Worm (Caenorhabditis elegans) whole organism, L1 larva: ENCODE data around the gene lrch-1.

Experiments
- C04F5.9 ChIP-seq: sonication (generic microtip); optimal IDR thresholded peaks from 2 replicates; lab custom pipeline; 2016; ENCODE audit warnings: missing genetic modification characterization, missing compliant biosample characterization
- F16B12.6 ChIP-seq: fragments of 150-350 bp; optimal IDR thresholded peaks from 2 replicates; lab custom pipeline; 2014; ENCODE audit warnings: missing biosample characterization, missing genetic modification characterization
- aha-1 ChIP-seq: fragments of 150-350 bp; optimal IDR thresholded peaks from 2 replicates; lab custom pipeline; 2014; ENCODE audit warnings: missing biosample characterization, missing genetic modification characterization
- blmp-1 ChIP-seq: fragments of 150-350 bp; optimal IDR thresholded peaks from 2 replicates; lab custom pipeline; 2014; ENCODE audit warnings: missing biosample characterization, missing genetic modification characterization
- ceh-82 ChIP-seq, 3 experiments: fragments of 150-350 bp in 1 of 3; sonication (generic microtip) in 2 of 3; optimal IDR thresholded peaks; 2 replicates each; lab custom pipeline; 2014 to 2017; ENCODE audit warnings: missing biosample characterization in 3 of 3, missing genetic modification characterization in 3 of 3
- dsc-1 ChIP-seq: sonication (generic microtip); optimal IDR thresholded peaks from 2 replicates; lab custom pipeline; 2016; ENCODE audit warnings: mild to moderate bottlenecking, missing genetic modification characterization, missing compliant biosample characterization
- efl-1 ChIP-seq, 4 experiments: fragments of 150-350 bp; optimal IDR thresholded peaks in 3 of 4; peaks in 1 of 4; 1 replicate in 1 of 4; 2 replicates in 3 of 4; lab custom pipeline; 2014; ENCODE audit warnings: missing biosample characterization in 2 of 4, missing genetic modification characterization in 2 of 4, missing genetic modification reagents in 2 of 4
- egl-13 ChIP-seq: sonication (generic microtip); optimal IDR thresholded peaks from 2 replicates; lab custom pipeline; 2016; ENCODE audit warnings: missing genotype, missing genetic modification reagents, missing genetic modification characterization, missing compliant biosample characterization
- elt-2 ChIP-seq: sonication (generic microtip); optimal IDR thresholded peaks from 2 replicates; lab custom pipeline; 2016; ENCODE audit warnings: missing genetic modification characterization, mild to moderate bottlenecking, inconsistent platforms, missing compliant biosample characterization, missing genetic modification reagents
- elt-3 ChIP-seq, 6 experiments: fragments of 150-350 bp in 1 of 6; sonication (generic microtip); optimal IDR thresholded peaks; 2 replicates each; lab custom pipeline; 2017 to 2018; ENCODE audit warnings: missing biosample characterization in 6 of 6, missing genetic modification characterization in 6 of 6, inconsistent platforms in 1 of 6
- fkh-10 ChIP-seq: sonication (generic microtip); optimal IDR thresholded peaks from 2 replicates; lab custom pipeline; 2017; ENCODE audit warnings: missing biosample characterization, missing genetic modification reagents, missing genetic modification characterization
- grh-1 ChIP-seq: fragments of 200-800 bp; sonication (Bioruptor generic); IDR thresholded peaks from 2 replicates; pipeline ENCODE4 v1.3.6; 2022; ENCODE audit warnings: missing genetic modification reagents, missing genetic modification characterization, missing compliant biosample characterization
- hlh-4 ChIP-seq: sonication (generic microtip); optimal IDR thresholded peaks from 2 replicates; lab custom pipeline; 2016; ENCODE audit warnings: mild to moderate bottlenecking, missing genetic modification characterization, missing compliant biosample characterization
- irx-1 ChIP-seq: sonication (generic microtip); optimal IDR thresholded peaks from 2 replicates; lab custom pipeline; 2016; ENCODE audit warnings: missing genetic modification characterization, missing compliant biosample characterization
- isw-1 ChIP-seq: fragments of 200-800 bp; sonication (Bioruptor generic); IDR thresholded peaks from 2 replicates; pipeline ENCODE4 v1.3.6; 2022; ENCODE audit warnings: missing genetic modification characterization, missing compliant biosample characterization
- lin-14 ChIP-seq: fragments of 200-800 bp; sonication (Bioruptor generic); optimal IDR thresholded peaks from 2 replicates; lab custom pipeline; 2018; ENCODE audit warnings: mild to moderate bottlenecking, missing genetic modification characterization, moderate library complexity, missing compliant biosample characterization
- lin-35 ChIP-seq, 2 experiments: fragments of 150-350 bp; optimal IDR thresholded peaks; 2 replicates each; lab custom pipeline; 2014; ENCODE audit warnings: missing biosample characterization in 2 of 2, missing genetic modification characterization in 2 of 2, missing genetic modification reagents in 2 of 2
- lsy-2 ChIP-seq, 2 experiments: fragments of 150-350 bp; optimal IDR thresholded peaks; 2 replicates each; lab custom pipeline; 2014; ENCODE audit warnings: missing biosample characterization in 2 of 2, missing genetic modification characterization in 2 of 2
- mab-9 ChIP-seq: fragments of 200-800 bp; sonication (Bioruptor generic); IDR thresholded peaks from 2 replicates; pipeline ENCODE4 v1.3.6; 2022; ENCODE audit warnings: missing genetic modification reagents, missing genetic modification characterization, missing compliant biosample characterization
- mdl-1 ChIP-seq, 2 experiments: fragments of 150-350 bp; optimal IDR thresholded peaks; 2 replicates each; lab custom pipeline; 2014 to 2017; ENCODE audit warnings: missing biosample characterization in 2 of 2, missing genetic modification characterization in 2 of 2, inconsistent platforms in 1 of 2
- mef-2 ChIP-seq: fragments of 150-350 bp; optimal IDR thresholded peaks from 2 replicates; lab custom pipeline; 2014; ENCODE audit warnings: missing biosample characterization, missing genetic modification characterization
- mep-1 ChIP-seq: fragments of 150-350 bp; optimal IDR thresholded peaks from 2 replicates; lab custom pipeline; 2014; ENCODE audit warnings: missing biosample characterization, missing genetic modification characterization
- nhr-19 ChIP-seq: fragments of 200-800 bp; sonication (Bioruptor generic); conservative IDR thresholded peaks from 2 replicates; pipeline ENCODE4 v1.3.6; 2022; ENCODE audit warnings: missing genetic modification characterization, missing compliant biosample characterization
- nhr-20 ChIP-seq: sonication (generic microtip); optimal IDR thresholded peaks from 2 replicates; lab custom pipeline; 2016; ENCODE audit warnings: mild to moderate bottlenecking, missing genetic modification characterization, missing compliant biosample characterization
- nhr-28 ChIP-seq: fragments of 150-350 bp; optimal IDR thresholded peaks from 2 replicates; lab custom pipeline; 2014; ENCODE audit warnings: missing biosample characterization, missing genetic modification characterization
- nhr-47 ChIP-seq: sonication (generic microtip); optimal IDR thresholded peaks from 2 replicates; lab custom pipeline; 2016; ENCODE audit warnings: mild to moderate bottlenecking, missing genetic modification characterization, moderate library complexity, missing compliant biosample characterization
- nhr-71 ChIP-seq: sonication (generic microtip); optimal IDR thresholded peaks from 2 replicates; lab custom pipeline; 2016; ENCODE audit warnings: mild to moderate bottlenecking, missing genetic modification characterization, moderate library complexity, missing compliant biosample characterization
- nhr-76 ChIP-seq: sonication (generic microtip); optimal IDR thresholded peaks from 2 replicates; lab custom pipeline; 2017; ENCODE audit warnings: missing biosample characterization, missing genetic modification characterization
- nhr-77 ChIP-seq: fragments of 150-350 bp; optimal IDR thresholded peaks from 2 replicates; lab custom pipeline; 2014; ENCODE audit warnings: missing biosample characterization, missing genetic modification characterization
- nhr-84 ChIP-seq: sonication (generic microtip); optimal IDR thresholded peaks from 2 replicates; lab custom pipeline; 2017; ENCODE audit warnings: missing biosample characterization, missing genetic modification characterization
- nhr-85 ChIP-seq: sonication (generic microtip); peaks from one replicate; lab custom pipeline; 2016; ENCODE audit warnings: missing genetic modification characterization, inconsistent platforms, missing compliant biosample characterization
- pax-3 ChIP-seq: fragments of 200-800 bp; sonication (Bioruptor generic); optimal IDR thresholded peaks from 2 replicates; lab custom pipeline; 2018; ENCODE audit warnings: mild to moderate bottlenecking, missing genetic modification characterization, moderate library complexity, missing compliant biosample characterization
- rnt-1 ChIP-seq: sonication (generic microtip); optimal IDR thresholded peaks from 2 replicates; lab custom pipeline; 2016; ENCODE audit warnings: mild to moderate bottlenecking, missing genetic modification characterization, moderate library complexity, missing compliant biosample characterization
- skn-1 ChIP-seq: fragments of 150-350 bp; optimal IDR thresholded peaks from 2 replicates; lab custom pipeline; 2014; ENCODE audit warnings: missing biosample characterization, missing genetic modification characterization
- snpc-4 ChIP-seq: fragments of 150-350 bp; optimal IDR thresholded peaks from 2 replicates; lab custom pipeline; 2014; ENCODE audit warnings: missing biosample characterization, missing genetic modification characterization
- snu-23 ChIP-seq: sonication (generic microtip); optimal IDR thresholded peaks from 2 replicates; lab custom pipeline; 2016; ENCODE audit warnings: missing genetic modification characterization, missing compliant biosample characterization
- sptf-1 ChIP-seq: fragments of 150-350 bp; optimal IDR thresholded peaks from 2 replicates; lab custom pipeline; 2014; ENCODE audit warnings: missing biosample characterization, missing genetic modification characterization
- swsn-7 ChIP-seq: sonication (generic microtip); optimal IDR thresholded peaks from 2 replicates; lab custom pipeline; 2016; ENCODE audit warnings: missing genetic modification characterization, missing compliant biosample characterization
- tbx-2 ChIP-seq: sonication (generic microtip); optimal IDR thresholded peaks from 2 replicates; lab custom pipeline; 2016; ENCODE audit warnings: missing genetic modification characterization, missing compliant biosample characterization
- tlp-1 ChIP-seq: fragments of 150-350 bp; optimal IDR thresholded peaks from 2 replicates; lab custom pipeline; 2014; ENCODE audit warnings: missing biosample characterization, missing genetic modification characterization
- unc-130 ChIP-seq: fragments of 150-350 bp; optimal IDR thresholded peaks from 2 replicates; lab custom pipeline; 2017; ENCODE audit warnings: missing biosample characterization, missing genetic modification characterization, inconsistent platforms
- unc-30 ChIP-seq: sonication (generic microtip); optimal IDR thresholded peaks from 2 replicates; lab custom pipeline; 2017; ENCODE audit warnings: missing biosample characterization, missing genetic modification characterization
- vab-15 ChIP-seq: sonication (generic microtip); optimal IDR thresholded peaks from 2 replicates; lab custom pipeline; 2017; ENCODE audit warnings: missing genotype, mild to moderate bottlenecking, missing genetic modification characterization, missing compliant biosample characterization
- xbp-1 ChIP-seq: sonication (generic microtip); optimal IDR thresholded peaks from 2 replicates; lab custom pipeline; 2016; ENCODE audit warnings: missing genetic modification characterization, missing compliant biosample characterization
- zip-4 ChIP-seq: fragments of 200-800 bp; sonication (Bioruptor generic); optimal IDR thresholded peaks from 2 replicates; lab custom pipeline; 2018; ENCODE audit warnings: mild to moderate bottlenecking, missing genetic modification characterization, moderate library complexity, missing compliant biosample characterization

Gene lrch-1

ce11 chrX:6240640-6241033 is 24.2 kb upstream of the lrch-1 start, which contains the start of gene got-2.2:
Gene got-2.2, plus strand, starts transcription at chrX:6240983.
- TF ChIP-seq nhr-77 (tag; lab: Kevin White, UChicago): no peak
- no peak for TF ChIP-seq isw-1 (GFP tag; lab: Robert Waterston, UW)
- TF ChIP-seq nhr-20 (tag; lab: Kevin White, UChicago): peak; percentile 24
- TF ChIP-seq lin-35 (GFP tag; optimal IDR thresholded peaks at IDR 0.05; lab: Kevin White, UChicago): peak in 1 of 2 experiments; percentile 34
- TF ChIP-seq elt-2 (tag; lab: Kevin White, UChicago): peak; percentile 57
- peak in 1 of 6 experiments; percentile 87 for TF ChIP-seq elt-3 (tag; optimal IDR thresholded peaks at IDR 0.05; lab: Kevin White, UChicago)
- peak in 1 of 2 experiments; percentile 33 for TF ChIP-seq mdl-1 (tag; optimal IDR thresholded peaks at IDR 0.05; lab: Kevin White, UChicago)
- TF ChIP-seq nhr-19 (GFP tag; lab: Robert Waterston, UW): peak; percentile 63
- TF ChIP-seq nhr-71 (tag; lab: Kevin White, UChicago): peak; percentile 24
- TF ChIP-seq grh-1 (GFP tag; lab: Robert Waterston, UW): no peak

DNA sequence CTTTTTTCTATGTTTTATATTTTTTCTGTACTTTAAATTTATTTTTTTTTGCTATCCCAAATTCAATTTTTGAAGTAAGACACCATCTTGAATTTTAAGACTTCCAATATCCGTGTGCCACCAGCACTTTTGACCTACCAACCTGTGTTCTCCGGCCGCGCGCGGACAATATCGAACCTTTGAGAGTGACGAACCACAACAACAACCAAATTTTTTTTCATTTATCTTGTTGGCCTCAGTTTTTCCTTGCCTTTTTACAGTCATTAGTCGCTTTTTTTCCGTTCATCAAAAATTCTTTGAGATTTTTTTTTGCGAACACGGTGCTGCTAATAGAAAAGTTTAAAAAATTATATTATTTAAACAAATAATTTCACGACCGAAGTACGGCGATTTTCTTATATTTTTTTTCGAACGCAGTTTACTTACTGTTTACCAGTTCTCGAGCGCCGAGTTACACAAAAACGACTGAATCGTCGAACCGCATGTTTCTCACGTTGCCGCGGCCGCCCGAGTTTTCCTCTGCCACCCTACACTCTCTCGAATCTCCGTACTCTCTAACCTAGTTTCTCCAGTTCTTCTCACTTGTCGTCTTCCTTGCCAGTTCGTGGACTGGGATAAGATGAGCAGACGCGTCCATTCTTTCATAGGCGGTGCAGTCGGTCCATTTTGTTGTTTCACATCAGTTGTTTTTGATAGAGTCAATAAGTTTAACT is 23.6 kb upstream of the lrch-1 start:
- peak; percentile 92 for TF ChIP-seq lin-14 (GFP tag; lab: Kevin White, UChicago)
- no peak for TF ChIP-seq mab-9 (GFP tag; lab: Robert Waterston, UW)
- no peak for TF ChIP-seq unc-30 (tag; lab: Kevin White, UChicago)
- peak; percentile 47 for TF ChIP-seq tbx-2 (tag; lab: Kevin White, UChicago)
- no peak for TF ChIP-seq irx-1 (tag; lab: Kevin White, UChicago)
- peak in 1 of 2 experiments; percentile 55 for TF ChIP-seq mdl-1 (tag; optimal IDR thresholded peaks at IDR 0.05; lab: Kevin White, UChicago)
- TF ChIP-seq hlh-4 (tag; lab: Kevin White, UChicago): no peak
- TF ChIP-seq nhr-20 (tag; lab: Kevin White, UChicago): peak; percentile 37
- peak; percentile 52 for TF ChIP-seq xbp-1 (tag; lab: Kevin White, UChicago)
- TF ChIP-seq ceh-82 (tag; optimal IDR thresholded peaks at IDR 0.05; lab: Kevin White, UChicago): peak in 2 of 3 experiments; percentile 18 to 41
- TF ChIP-seq elt-2 (tag; lab: Kevin White, UChicago): no peak
- peak; percentile 43 for TF ChIP-seq dsc-1
- no peak for TF ChIP-seq aha-1 (tag; lab: Kevin White, UChicago)
- TF ChIP-seq mef-2 (tag; lab: Kevin White, UChicago): no peak
- TF ChIP-seq mep-1 (tag; lab: Kevin White, UChicago): peak; percentile 39
- TF ChIP-seq nhr-71 (tag; lab: Kevin White, UChicago): peak; percentile 68
- peak; percentile 37 for TF ChIP-seq nhr-47 (tag; lab: Kevin White, UChicago)
- TF ChIP-seq blmp-1: peak; percentile 26
- no peak for TF ChIP-seq nhr-84 (tag; lab: Kevin White, UChicago)
- TF ChIP-seq skn-1 (tag; lab: Kevin White, UChicago): peak; percentile 15
- TF ChIP-seq lsy-2 (tag; optimal IDR thresholded peaks at IDR 0.05; lab: Kevin White, UChicago): peak in 1 of 2 experiments; percentile 11
- TF ChIP-seq efl-1 (optimal IDR thresholded peaks at IDR 0.05; lab: Kevin White, UChicago): no peak
- peak in 1 of 2 experiments; percentile 64 for TF ChIP-seq efl-1 (GFP tag; optimal IDR thresholded peaks at IDR 0.05 in 1 of 2; lab: Kevin White, UChicago)
- TF ChIP-seq swsn-7 (tag; lab: Kevin White, UChicago): peak; percentile 40
- peak; percentile 58 for TF ChIP-seq snu-23 (GFP tag; lab: Kevin White, UChicago)
- no peak for TF ChIP-seq zip-4 (GFP tag; lab: Kevin White, UChicago)
- peak; percentile 65 for TF ChIP-seq rnt-1 (tag; lab: Kevin White, UChicago)

- TF ChIP-seq nhr-28 (no peak), rnt-1 (tag; lab: Kevin White, UChicago) (no peak), mef-2 (tag; lab: Kevin White, UChicago) (no peak), C04F5.9 (tag; lab: Kevin White, UChicago) (no peak), F16B12.6 (tag; lab: Kevin White, UChicago) (no peak), nhr-76 (tag; lab: Kevin White, UChicago) (no peak), sptf-1 (tag; lab: Kevin White, UChicago) (no peak), isw-1 (GFP tag; lab: Robert Waterston, UW) (no peak), blmp-1 (peak; percentile 19), pax-3 (tag; lab: Kevin White, UChicago) (no peak), nhr-20 (tag; lab: Kevin White, UChicago) (no peak), unc-130 (tag; lab: Kevin White, UChicago) (no peak), fkh-10 (GFP tag; lab: Kevin White, UChicago) (no peak), vab-15 (no peak), grh-1 (GFP tag; lab: Robert Waterston, UW) (no peak), nhr-85 (tag; lab: Kevin White, UChicago) (peak; percentile 25), tlp-1 (tag; lab: Kevin White, UChicago) (no peak), lin-14 (GFP tag; lab: Kevin White, UChicago) (peak; percentile 25), egl-13 (tag; lab: Kevin White, UChicago) (no peak), snpc-4 (tag; lab: Kevin White, UChicago) (no peak), irx-1 (tag; lab: Kevin White, UChicago) (no peak)
Observed at ce11 chrX:6238973-6239372, 22.5 kb upstream of the lrch-1 start, which contains the start of gene rml-3. Gene rml-3, minus strand, starts transcription at chrX:6239065.
